Fruit fly (Drosophila melanogaster) whole organism: ENCODE measurements around the gene Try29F.

Experiments used
- CG8478 ChIP-seq: fragments of >200 bp; optimal IDR thresholded peaks from 2 replicates; lab custom pipeline; 2018; ENCODE audit warnings: inconsistent platforms
- Dll ChIP-seq: fragments of >200 bp; optimal IDR thresholded peaks from 2 replicates; lab custom pipeline; 2017
- EcR ChIP-seq, 2 experiments: fragments of >200 bp; optimal IDR thresholded peaks; 2 replicates each; lab custom pipeline; 2017; ENCODE audit warnings: missing biosample characterization in 2 of 2, missing genetic modification characterization in 2 of 2, missing genetic modification reagents in 2 of 2
- pan ChIP-seq: fragments of >200 bp; optimal IDR thresholded peaks from 2 replicates; lab custom pipeline; 2017
- psq ChIP-seq: fragments of >200 bp; optimal IDR thresholded peaks from 2 replicates; lab custom pipeline; 2017
- usp ChIP-seq: fragments of >200 bp; optimal IDR thresholded peaks from 2 replicates; lab custom pipeline; 2017; ENCODE audit warnings: missing biosample characterization, missing genetic modification characterization, mixed read lengths

Try29F gene

DNA sequence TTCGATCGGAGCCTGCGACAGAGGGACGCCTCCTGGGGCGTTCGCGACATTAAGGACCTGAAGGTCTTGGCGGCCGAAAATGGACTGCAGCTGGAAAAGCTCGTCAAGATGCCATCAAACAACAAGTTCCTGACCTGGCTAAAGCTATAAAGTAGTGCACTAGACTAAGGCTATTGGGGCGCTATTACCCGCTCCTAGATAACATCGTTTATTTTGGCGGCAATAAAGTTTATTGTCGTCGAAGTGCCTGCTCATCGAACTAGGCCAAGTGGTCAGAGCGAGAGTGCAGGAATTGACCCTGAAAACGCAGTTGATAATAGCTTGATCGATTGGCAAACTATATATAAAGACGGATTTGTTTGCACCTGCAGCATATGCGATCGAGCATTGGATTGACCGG, at the start of gene Try29F:
Gene Try29F, plus strand, starts transcription at position 301 of the 400 bp plus-strand sequence.
- TF ChIP-seq EcR (GFP tag; optimal IDR thresholded peaks at IDR 0.05; lab: Kevin White, UChicago) (no peak), CG8478 (lab: Kevin White, UChicago) (no peak), pan (lab: Kevin White, UChicago) (no peak), Dll (lab: Kevin White, UChicago) (no peak), usp (GFP tag; lab: Kevin White, UChicago) (no peak), psq (no peak)

DNA sequence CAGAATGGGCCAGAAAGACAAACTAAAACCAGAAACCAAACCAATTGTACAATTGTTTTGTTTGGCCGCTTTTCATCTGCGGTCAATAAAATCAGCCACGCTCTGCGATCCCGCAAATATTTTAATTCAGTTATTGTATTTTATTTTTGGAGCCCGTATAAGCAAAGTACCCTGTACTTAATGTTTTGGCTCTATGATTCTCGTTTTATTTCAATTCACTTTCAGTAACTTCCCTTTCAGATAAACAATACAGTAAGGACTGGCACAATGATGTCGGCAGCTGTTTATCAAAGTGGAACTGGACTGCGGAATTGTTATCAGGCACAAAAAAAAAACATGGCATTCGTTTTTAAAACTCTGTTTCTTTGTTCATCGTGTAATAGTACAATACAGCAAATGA, 49.7 kb upstream of the Try29F start:
- no peak for TF ChIP-seq Dll (lab: Kevin White, UChicago)
- no peak for TF ChIP-seq CG8478 (lab: Kevin White, UChicago)
- no peak for TF ChIP-seq EcR (GFP tag; optimal IDR thresholded peaks at IDR 0.05; lab: Kevin White, UChicago)

DNA sequence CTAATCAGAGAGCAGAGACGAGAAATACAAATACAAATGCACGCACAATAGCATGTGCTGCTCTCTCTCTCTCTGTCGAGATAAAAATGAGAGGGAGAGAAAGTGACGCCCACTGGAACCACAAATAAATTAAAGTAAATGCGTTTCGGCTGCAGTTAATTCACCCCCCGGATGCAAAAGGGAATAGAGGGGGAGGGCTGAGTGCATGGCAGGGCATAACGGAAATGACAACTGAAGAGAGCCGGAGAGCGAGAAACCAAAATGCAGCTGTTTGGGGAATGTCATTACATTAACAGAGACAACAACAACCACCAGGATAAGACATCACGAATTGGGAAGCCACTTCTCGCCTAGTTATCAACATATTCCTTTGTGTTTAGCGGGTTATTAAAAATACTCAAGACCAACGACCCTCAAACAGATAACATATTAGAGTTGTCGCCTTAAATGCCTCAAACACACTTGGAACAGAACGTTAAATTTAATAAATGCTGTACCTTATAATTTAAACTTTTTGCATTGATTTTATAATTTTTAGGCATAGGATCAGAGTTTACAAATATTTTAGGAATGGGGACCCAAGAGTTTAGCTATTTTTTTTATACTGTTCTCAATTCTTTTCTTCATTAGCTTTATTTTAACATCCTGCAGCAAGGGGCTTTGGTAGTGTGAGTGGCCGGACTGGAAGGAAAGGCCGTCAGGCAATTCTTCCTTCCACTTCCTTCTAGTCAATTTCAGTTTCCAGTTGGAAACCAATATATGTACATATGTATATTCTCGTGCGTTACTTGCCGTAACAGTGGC, 48.2 kb upstream of the Try29F start:
- TF ChIP-seq Dll (lab: Kevin White, UChicago): no peak
- TF ChIP-seq EcR (GFP tag; optimal IDR thresholded peaks at IDR 0.05; lab: Kevin White, UChicago): no peak
- no peak for TF ChIP-seq psq
- TF ChIP-seq CG8478 (lab: Kevin White, UChicago): no peak

DNA sequence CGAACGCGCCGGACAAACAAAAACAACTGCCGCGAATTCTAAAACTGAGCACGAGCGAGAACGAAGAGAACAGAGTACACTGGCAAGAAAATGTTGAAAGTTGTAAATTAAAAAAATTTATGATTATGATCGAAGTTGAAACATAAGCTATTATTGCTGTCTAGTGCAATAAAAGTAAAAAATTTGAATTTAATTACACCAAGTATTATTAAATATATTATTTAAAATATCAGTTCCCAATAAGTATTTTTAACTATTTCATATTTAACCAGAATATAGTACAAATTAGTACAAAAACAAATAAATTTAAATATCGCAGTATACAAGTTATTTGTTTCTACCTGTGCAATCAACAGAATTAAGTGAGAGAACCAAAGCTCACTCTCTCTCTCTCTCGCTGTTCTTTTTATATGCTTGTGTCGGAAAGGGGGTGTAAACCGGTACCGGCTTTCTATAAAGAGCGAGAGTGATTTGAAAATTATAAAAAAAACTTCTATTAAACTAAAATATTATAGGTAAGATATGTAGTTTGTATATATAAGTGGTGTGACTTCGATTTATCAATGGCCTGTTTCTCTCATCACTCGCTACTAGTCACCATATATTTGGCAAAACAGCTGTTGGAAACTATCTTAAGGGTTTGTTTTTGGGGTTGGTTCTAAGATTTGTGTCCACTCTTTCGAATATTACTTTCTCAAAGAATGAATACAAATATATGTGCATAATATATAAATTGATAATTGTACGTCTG, 47.0 kb upstream of the Try29F start, which contains the start of gene C1GalTA:
Gene C1GalTA, minus strand, starts transcription at position 33 of the 751 bp plus-strand sequence.
- no peak for TF ChIP-seq EcR (GFP tag; optimal IDR thresholded peaks at IDR 0.05; lab: Kevin White, UChicago)
- TF ChIP-seq CG8478 (lab: Kevin White, UChicago): no peak
- no peak for TF ChIP-seq Dll (lab: Kevin White, UChicago)
- no peak for TF ChIP-seq usp (GFP tag; lab: Kevin White, UChicago)
- TF ChIP-seq pan (lab: Kevin White, UChicago): no peak
- TF ChIP-seq psq: no peak

DNA sequence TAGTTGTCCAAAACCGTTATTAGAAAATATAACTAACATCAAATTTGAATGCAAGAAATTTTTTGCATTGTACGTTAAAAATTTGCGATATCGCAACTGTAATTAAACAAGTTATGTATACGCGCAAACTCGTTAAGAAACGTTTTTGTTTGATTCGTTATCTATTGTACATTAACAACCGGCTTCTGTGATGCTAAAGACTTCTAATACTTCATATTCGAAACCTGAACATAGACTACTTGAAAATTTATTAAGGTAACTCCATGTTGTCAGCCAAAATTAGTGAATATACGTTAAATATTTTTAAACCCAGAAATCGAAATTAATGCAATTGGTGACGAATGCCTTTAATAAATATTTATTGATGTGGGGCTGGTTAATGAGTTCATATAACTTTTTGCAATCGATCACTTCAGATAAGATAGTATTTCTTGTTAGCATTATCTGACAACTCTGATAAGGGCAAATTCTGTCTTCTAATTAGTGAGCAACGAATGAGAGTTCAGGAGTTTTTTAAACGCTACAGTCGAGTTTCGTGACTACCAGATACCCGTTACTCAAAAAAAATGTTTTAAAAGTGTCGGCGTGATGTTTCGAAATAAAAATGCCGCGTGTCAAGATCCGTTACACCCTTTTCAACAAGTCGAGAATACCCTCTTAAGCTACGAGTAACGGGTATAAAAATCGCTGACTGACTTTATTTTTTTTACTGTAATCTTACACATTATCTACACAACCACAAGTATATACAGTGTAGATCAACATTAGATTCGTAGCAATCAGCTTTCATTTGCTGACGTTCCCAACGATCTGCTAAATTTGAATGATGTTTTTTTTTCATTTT, 45.9 kb upstream of the Try29F start:
- TF ChIP-seq pan (lab: Kevin White, UChicago) (peak; percentile 71), Dll (lab: Kevin White, UChicago) (no peak)

DNA sequence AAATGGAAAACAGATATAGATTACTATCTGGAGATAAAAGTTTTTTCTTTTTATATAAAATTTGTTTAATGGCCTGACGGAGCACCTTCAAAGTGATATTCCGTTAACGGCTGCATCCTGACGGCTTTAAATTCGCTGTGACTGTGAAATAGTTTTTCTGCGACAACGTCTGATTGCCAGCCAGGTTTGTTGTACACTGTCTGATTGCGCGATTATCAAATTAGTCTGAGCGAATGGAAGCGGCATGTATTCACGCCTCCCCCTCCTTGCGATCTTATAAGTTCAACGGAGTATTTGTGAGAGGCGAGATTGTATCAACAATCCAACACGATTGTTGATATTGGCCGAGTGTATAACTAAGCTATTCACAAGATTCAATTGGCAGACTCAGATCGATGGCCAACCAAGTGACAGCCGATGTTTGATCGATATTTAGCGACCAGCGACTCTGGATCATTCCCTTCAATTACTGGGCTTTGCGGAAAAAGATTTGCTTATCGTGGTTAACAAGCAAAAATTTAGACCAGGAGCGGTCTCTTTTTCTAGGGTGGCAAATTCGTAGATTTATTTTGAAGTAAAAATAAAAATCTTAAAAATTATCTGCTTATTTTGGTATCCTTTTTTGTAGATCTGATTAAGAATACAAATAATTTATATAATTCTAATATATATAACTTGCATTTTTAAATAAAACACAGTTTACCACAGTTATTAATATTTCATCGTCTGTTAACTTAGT, 42.6 kb upstream of the Try29F start:
- no peak for TF ChIP-seq CG8478 (lab: Kevin White, UChicago)
- TF ChIP-seq Dll (lab: Kevin White, UChicago): no peak
- no peak for TF ChIP-seq psq
- no peak for TF ChIP-seq usp (GFP tag; lab: Kevin White, UChicago)
- TF ChIP-seq EcR (GFP tag; optimal IDR thresholded peaks at IDR 0.05; lab: Kevin White, UChicago): no peak
- no peak for TF ChIP-seq pan (lab: Kevin White, UChicago)

DNA sequence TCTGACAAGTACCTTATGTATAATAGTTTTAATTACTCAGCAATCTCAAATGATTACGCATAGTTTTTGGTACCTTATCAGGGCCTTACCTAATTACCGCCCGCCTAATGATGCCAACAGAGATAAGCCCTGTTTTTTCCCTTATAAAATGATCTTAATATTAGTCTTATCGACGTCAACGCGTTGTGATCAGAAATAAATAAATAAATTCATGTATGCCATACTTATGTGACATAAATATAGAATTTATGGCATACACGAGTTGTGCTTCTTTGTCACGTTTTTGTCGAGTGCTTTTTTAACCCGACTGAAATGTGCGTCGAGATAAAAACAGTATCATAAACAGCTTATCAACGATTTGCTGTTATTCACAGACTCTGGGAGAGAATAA, 42.0 kb upstream of the Try29F start:
- TF ChIP-seq EcR (GFP tag; optimal IDR thresholded peaks at IDR 0.05; lab: Kevin White, UChicago) (no peak), psq (no peak), CG8478 (lab: Kevin White, UChicago) (no peak), usp (GFP tag; lab: Kevin White, UChicago) (no peak), pan (lab: Kevin White, UChicago) (no peak), Dll (lab: Kevin White, UChicago) (no peak)

DNA sequence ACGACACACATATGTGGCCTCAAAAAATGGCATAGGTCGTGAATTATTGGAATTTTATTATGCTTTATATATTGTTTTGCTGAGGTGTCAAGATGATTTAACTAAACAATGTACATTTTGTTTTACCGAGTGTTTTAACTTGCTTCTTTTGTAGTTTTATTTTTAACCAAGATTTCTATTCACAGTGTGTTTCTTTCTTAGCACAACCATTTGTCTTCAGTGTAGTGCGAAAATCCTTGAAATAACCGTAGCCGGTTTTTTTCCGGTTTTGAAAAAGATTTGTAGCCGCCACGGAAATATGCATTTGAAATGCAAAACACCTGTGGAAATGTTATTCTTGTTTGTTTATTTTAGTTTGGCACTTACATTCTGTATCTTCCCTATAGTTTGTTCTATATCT, 41.2 kb upstream of the Try29F start:
- TF ChIP-seq psq (no peak), Dll (lab: Kevin White, UChicago) (no peak), pan (lab: Kevin White, UChicago) (no peak), CG8478 (lab: Kevin White, UChicago) (no peak), usp (GFP tag; lab: Kevin White, UChicago) (no peak), EcR (GFP tag; optimal IDR thresholded peaks at IDR 0.05; lab: Kevin White, UChicago) (no peak)

DNA sequence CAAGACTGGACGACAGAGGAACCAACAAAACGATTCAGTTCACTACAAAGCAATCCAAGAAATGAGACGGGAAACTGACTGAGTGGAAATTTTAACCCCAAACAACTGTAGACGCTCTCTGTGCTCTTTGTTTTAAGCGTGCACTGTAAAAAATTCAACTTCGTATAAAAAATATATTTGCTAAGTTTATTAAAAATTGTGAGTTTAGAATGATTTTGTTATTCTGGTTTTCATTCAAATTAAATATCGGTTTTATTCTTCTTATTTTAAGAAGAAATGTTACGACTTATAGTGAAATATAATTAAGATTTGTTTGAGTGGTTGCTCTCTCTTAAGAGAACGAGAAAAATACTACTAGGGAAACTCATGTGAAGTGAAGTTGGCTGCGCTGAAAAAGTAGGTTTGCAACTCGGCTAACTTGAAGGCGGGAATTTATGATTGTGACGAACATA, 40.3 kb upstream of the Try29F start:
- TF ChIP-seq Dll (lab: Kevin White, UChicago) (no peak), psq (no peak), pan (lab: Kevin White, UChicago) (no peak), EcR (GFP tag; optimal IDR thresholded peaks at IDR 0.05; lab: Kevin White, UChicago) (no peak), CG8478 (lab: Kevin White, UChicago) (no peak), usp (GFP tag; lab: Kevin White, UChicago) (no peak)

DNA sequence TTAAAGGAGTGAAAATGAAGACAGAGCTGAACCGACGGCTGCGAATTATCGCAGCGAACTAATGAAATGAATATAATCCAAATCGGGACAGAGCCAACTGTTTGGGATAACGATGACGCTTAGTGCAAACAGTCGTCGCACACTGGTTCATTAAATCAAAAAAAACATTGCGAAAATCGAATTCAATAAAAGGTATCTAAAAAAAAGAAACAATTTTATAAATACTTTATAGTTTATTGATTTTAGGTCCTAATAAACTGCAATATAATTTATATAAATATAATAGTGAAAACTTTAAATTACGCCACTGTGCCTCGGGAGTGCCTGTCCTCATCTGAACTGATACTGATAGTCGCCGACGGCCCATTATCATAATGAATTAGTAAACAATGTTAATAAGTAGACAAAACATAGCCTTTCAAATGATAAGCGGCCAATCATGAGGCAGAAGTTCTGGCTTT, 39.3 kb upstream of the Try29F start, which contains the start of gene CG31886:
Gene CG31886, minus strand, starts transcription at position 51 of the 461 bp plus-strand sequence.
- TF ChIP-seq usp (GFP tag; lab: Kevin White, UChicago) (no peak), pan (lab: Kevin White, UChicago) (no peak), psq (no peak)
